Worm (Caenorhabditis elegans) whole organism, early embryonic: ENCODE results near the gene K11G9.5.

Source experiments
- B0310.2 ChIP-seq: sonication (generic microtip); optimal IDR thresholded peaks from 2 replicates; lab custom pipeline; 2016; ENCODE audit warnings: mild to moderate bottlenecking, missing genetic modification characterization, missing compliant biosample characterization
- F13C5.2 ChIP-seq: sonication (generic microtip); optimal IDR thresholded peaks from 2 replicates; lab custom pipeline; 2017; ENCODE audit warnings: mild to moderate bottlenecking, missing genetic modification characterization, inconsistent platforms, missing compliant biosample characterization
- aly-1 ChIP-seq: sonication (generic microtip); optimal IDR thresholded peaks from 2 replicates; lab custom pipeline; 2016; ENCODE audit warnings: missing genetic modification characterization, missing compliant biosample characterization
- ama-1 ChIP-seq: fragments of 150-350 bp; optimal IDR thresholded peaks from 2 replicates; lab custom pipeline; 2014
- ceh-13 ChIP-seq: fragments of 200-800 bp; sonication (Bioruptor generic); optimal IDR thresholded peaks from 2 replicates; lab custom pipeline; 2018; ENCODE audit warnings: mild to moderate bottlenecking, missing genetic modification characterization, missing compliant biosample characterization
- ceh-36 ChIP-seq: sonication (generic microtip); optimal IDR thresholded peaks from 2 replicates; lab custom pipeline; 2016; ENCODE audit warnings: missing genetic modification characterization, inconsistent platforms, missing compliant biosample characterization
- ets-7 ChIP-seq: sonication (generic microtip); optimal IDR thresholded peaks from 2 replicates; lab custom pipeline; 2016; ENCODE audit warnings: missing genotype, missing genetic modification characterization, missing compliant biosample characterization
- flt-1 ChIP-seq: fragments of 200-800 bp; sonication (Bioruptor generic); IDR thresholded peaks from 2 replicates; pipeline ENCODE4 v1.3.6; 2022; ENCODE audit warnings: missing genetic modification characterization, missing compliant biosample characterization
- hmbx-1 ChIP-seq: sonication (generic microtip); optimal IDR thresholded peaks from 2 replicates; lab custom pipeline; 2016; ENCODE audit warnings: mild to moderate bottlenecking, missing genetic modification characterization, missing compliant biosample characterization
- hmg-4 ChIP-seq: fragments of 200-800 bp; sonication (Bioruptor generic); optimal IDR thresholded peaks from 2 replicates; lab custom pipeline; 2018; ENCODE audit warnings: mild to moderate bottlenecking, missing genetic modification characterization, missing compliant biosample characterization
- hnd-1 ChIP-seq: sonication (generic microtip); optimal IDR thresholded peaks from 2 replicates; lab custom pipeline; 2016; ENCODE audit warnings: missing genetic modification characterization, missing compliant biosample characterization
- pes-1 ChIP-seq: fragments of 200-800 bp; sonication (Bioruptor generic); IDR thresholded peaks from 2 replicates; pipeline ENCODE4 v1.3.6; 2022; ENCODE audit warnings: missing genetic modification reagents, missing genetic modification characterization, missing compliant biosample characterization
- scrt-1 ChIP-seq: fragments of 200-800 bp; sonication (Bioruptor generic); IDR thresholded peaks from 2 replicates; pipeline ENCODE4 v1.3.6; 2022; ENCODE audit warnings: missing genetic modification characterization, missing compliant biosample characterization
- sea-1 ChIP-seq: fragments of 200-800 bp; sonication (Bioruptor generic); conservative IDR thresholded peaks from 2 replicates; pipeline ENCODE4 v1.3.6; 2022; ENCODE audit warnings: missing genetic modification characterization, missing compliant biosample characterization
- tbx-11 ChIP-seq: fragments of 200-800 bp; sonication (Bioruptor generic); IDR thresholded peaks from 2 replicates; pipeline ENCODE4 v1.3.6; 2022; ENCODE audit warnings: missing genetic modification characterization, missing compliant biosample characterization
- tbx-37 ChIP-seq: fragments of 200-800 bp; sonication (Bioruptor generic); conservative IDR thresholded peaks from 2 replicates; pipeline ENCODE4 v1.3.6; 2022; ENCODE audit warnings: missing genetic modification reagents, missing genetic modification characterization, missing compliant biosample characterization
- tra-4 ChIP-seq: sonication (generic microtip); optimal IDR thresholded peaks from 2 replicates; lab custom pipeline; 2017; ENCODE audit warnings: missing genetic modification characterization, missing compliant biosample characterization

K11G9.5 gene

DNA sequence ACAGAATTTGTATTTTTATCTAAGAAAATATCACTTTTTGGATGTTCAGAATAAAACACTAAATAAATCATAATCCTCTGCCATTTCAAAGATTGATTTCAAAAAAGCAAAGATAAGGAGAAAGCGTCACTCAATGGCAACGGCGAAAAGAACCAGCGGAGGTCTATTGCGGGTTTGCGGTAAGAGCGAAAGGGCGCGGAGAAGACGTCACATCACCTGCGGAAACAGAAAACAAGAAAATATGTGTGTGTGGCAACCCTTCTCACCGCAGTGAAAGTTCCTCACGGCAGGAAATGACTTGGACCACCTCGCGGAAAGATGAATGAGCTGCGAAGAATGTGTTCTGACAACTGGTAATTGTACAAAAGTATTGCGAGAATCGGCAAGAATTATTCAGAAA lies 11.5 kb upstream of the K11G9.5 start:
- no peak for TF ChIP-seq aly-1 (tag; lab: Kevin White, UChicago)
- no peak for TF ChIP-seq hnd-1 (tag; lab: Kevin White, UChicago)
- no peak for TF ChIP-seq hmbx-1
- no peak for TF ChIP-seq ets-7

DNA sequence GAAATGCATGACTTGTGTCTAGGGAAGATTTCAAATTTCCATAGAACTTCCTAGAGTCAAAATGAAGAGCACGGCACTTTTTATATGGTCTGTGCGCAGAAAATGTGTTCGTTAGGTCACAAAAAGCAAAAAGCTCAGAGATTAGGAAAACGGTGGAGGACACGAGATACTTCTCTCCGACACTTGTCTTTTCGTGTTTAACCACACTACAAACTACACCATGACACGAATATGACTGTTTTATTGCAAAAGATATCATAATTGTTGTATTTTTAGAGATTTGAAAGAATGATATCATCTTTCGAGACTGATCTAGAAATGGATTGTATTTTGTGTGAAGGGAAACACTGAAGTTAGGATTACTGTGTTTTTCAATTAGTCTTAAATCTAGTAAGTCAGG lies 10.7 kb upstream of the K11G9.5 start:
- TF ChIP-seq tbx-11 (GFP tag; lab: Robert Waterston, UW) (no peak), tbx-37 (GFP tag; lab: Robert Waterston, UW) (no peak), hnd-1 (tag; lab: Kevin White, UChicago) (no peak), aly-1 (tag; lab: Kevin White, UChicago) (no peak), ceh-13 (GFP tag; lab: Kevin White, UChicago) (no peak), B0310.2 (tag; lab: Kevin White, UChicago) (no peak)

DNA sequence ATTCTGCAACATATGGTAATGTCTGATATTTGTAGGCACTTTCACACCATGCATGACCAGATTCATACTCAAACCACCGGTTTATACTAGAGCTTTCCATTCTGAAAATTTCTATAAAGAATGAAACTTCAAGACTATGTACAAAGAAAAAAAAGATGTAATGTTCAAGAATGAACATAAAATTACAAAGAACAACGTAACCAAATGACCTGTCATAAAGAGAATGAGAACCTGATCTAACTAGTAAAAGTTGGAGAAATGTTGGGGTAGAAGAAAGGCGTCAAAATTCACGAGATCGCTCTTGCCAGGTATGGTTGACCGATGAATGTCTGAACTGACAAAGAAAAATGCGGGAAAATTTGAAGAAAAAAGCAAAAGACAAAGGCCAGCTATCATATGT lies 9.3 kb upstream of the K11G9.5 start, which contains the start of gene W02F12.2:
TSS of gene W02F12.2 (minus strand) at position 101 of the 400 bp plus-strand sequence.
- TF ChIP-seq aly-1 (tag; lab: Kevin White, UChicago) (no peak), ceh-36 (no peak), hmg-4 (GFP tag; lab: Kevin White, UChicago) (no peak), scrt-1 (GFP tag; lab: Robert Waterston, UW) (no peak), ceh-13 (GFP tag; lab: Kevin White, UChicago) (no peak), ets-7 (no peak), tbx-11 (GFP tag; lab: Robert Waterston, UW) (no peak), hnd-1 (tag; lab: Kevin White, UChicago) (no peak), pes-1 (no peak), B0310.2 (tag; lab: Kevin White, UChicago) (no peak), tbx-37 (GFP tag; lab: Robert Waterston, UW) (no peak), flt-1 (GFP tag; lab: Robert Waterston, UW) (no peak)

DNA sequence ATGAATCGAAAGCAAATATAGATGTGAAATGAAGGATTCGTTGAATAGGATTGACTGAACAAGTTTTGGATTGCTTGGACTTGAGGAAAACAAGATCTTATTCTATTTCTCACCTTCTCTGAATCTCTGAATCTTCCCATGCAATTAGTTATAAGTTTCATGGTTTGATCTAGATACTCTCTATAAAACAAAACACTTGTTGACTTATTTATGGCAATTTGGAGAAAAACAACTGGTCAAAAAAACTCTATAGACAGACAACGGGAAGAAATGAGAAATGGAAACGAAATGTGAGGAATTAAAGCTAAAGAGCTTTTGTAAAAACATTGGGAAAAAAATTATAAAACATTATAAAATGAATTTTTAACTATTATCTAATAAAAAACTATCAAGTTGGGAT lies 6.4 kb upstream of the K11G9.5 start, which contains the start of gene W02F12.8:
TSS of gene W02F12.8 (minus strand) at position 101 of the 400 bp plus-strand sequence.
- TF ChIP-seq flt-1 (GFP tag; lab: Robert Waterston, UW) (no peak), sea-1 (GFP tag; lab: Robert Waterston, UW) (no peak), ceh-36 (no peak), tra-4 (no peak), F13C5.2 (no peak), aly-1 (tag; lab: Kevin White, UChicago) (no peak), scrt-1 (GFP tag; lab: Robert Waterston, UW) (no peak), ets-7 (no peak)

DNA sequence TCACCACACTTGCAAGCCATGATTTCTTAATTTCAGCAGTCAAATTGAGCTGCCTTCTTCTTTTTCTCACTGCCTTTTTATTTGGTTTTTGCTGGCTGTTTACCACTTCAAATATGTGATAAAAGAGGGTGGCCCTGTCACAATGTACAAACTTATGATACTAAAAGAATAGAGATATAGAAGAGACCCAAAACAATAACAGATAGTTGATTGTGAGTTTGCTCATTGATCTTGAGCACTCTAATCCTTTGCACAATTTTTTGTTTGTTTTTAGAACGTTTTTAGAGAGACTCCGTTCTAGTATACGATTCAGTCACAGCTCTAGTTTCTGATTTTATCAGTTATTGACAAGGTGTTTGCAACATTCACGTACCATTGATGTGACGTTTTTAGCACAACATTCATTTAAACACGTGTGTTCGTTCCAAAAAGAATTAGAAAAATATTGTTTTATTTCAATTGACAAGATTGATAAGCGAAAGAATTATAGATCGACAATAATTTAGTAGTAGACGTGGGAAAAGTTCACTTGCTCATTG lies 3.6 kb upstream of the K11G9.5 start, which contains the start of gene mtl-1:
TSS of gene mtl-1 (minus strand) at position 51 of the 539 bp plus-strand sequence.
- TF ChIP-seq ama-1 (lab: Kevin White, UChicago): no peak
- no peak for TF ChIP-seq ceh-13 (GFP tag; lab: Kevin White, UChicago)

DNA sequence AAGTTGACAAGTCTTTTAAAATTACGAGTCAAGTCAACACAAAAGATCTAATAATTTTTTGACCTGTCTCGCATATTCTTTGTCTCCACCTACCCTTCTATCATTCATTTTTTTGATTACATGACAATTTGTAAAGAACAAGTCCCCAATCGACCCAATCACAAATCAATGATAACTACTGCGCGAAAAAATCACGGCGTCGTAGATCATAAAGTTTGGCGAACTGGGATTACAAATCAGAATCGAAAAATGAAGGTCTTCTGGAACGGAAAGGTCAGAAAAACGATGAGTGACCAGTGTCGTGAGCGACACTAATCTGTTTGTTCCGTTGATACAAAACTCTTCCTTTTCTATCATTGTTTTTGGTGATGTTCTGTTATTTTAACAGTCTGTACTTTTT lies 1.8 kb upstream of the K11G9.5 start:
- no peak for TF ChIP-seq ceh-13 (GFP tag; lab: Kevin White, UChicago)
- TF ChIP-seq flt-1 (GFP tag; lab: Robert Waterston, UW): no peak
- no peak for TF ChIP-seq B0310.2 (tag; lab: Kevin White, UChicago)
- no peak for TF ChIP-seq hmbx-1
- no peak for TF ChIP-seq sea-1 (GFP tag; lab: Robert Waterston, UW)
- TF ChIP-seq ama-1 (lab: Kevin White, UChicago): no peak
- TF ChIP-seq ets-7: no peak
- no peak for TF ChIP-seq ceh-36
- no peak for TF ChIP-seq tbx-11 (GFP tag; lab: Robert Waterston, UW)
- no peak for TF ChIP-seq pes-1
- TF ChIP-seq tbx-37 (GFP tag; lab: Robert Waterston, UW): no peak
- TF ChIP-seq scrt-1 (GFP tag; lab: Robert Waterston, UW): no peak
- no peak for TF ChIP-seq F13C5.2
- no peak for TF ChIP-seq tra-4

DNA sequence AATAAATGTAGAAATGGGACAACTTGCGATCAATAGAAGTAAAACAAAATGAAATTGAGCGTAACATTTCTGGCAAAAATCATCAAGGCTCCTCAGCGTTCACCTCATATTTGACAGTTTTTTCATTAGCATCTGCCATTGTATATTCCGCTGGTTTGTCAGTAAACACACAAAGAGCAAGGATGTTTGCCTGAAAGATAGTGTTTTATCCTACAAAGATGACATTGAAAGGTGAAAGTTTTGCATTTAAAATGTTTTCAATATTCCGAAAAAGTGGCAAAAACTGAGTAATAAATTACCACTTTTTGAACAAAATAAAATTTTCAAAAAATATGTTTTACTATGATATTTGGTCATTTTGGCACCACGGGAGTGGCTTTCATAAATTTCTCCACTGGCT lies 2.3 kb downstream of the K11G9.5 start:
- TF ChIP-seq tbx-11 (GFP tag; lab: Robert Waterston, UW): no peak
- TF ChIP-seq tbx-37 (GFP tag; lab: Robert Waterston, UW): no peak
- no peak for TF ChIP-seq scrt-1 (GFP tag; lab: Robert Waterston, UW)
- TF ChIP-seq hmg-4 (GFP tag; lab: Kevin White, UChicago): no peak
- no peak for TF ChIP-seq ceh-36
- TF ChIP-seq aly-1 (tag; lab: Kevin White, UChicago): no peak
- no peak for TF ChIP-seq hnd-1 (tag; lab: Kevin White, UChicago)
- no peak for TF ChIP-seq pes-1
- no peak for TF ChIP-seq ama-1 (lab: Kevin White, UChicago)
- TF ChIP-seq ceh-13 (GFP tag; lab: Kevin White, UChicago): no peak
- no peak for TF ChIP-seq F13C5.2
- TF ChIP-seq flt-1 (GFP tag; lab: Robert Waterston, UW): no peak
- TF ChIP-seq B0310.2 (tag; lab: Kevin White, UChicago): no peak

DNA sequence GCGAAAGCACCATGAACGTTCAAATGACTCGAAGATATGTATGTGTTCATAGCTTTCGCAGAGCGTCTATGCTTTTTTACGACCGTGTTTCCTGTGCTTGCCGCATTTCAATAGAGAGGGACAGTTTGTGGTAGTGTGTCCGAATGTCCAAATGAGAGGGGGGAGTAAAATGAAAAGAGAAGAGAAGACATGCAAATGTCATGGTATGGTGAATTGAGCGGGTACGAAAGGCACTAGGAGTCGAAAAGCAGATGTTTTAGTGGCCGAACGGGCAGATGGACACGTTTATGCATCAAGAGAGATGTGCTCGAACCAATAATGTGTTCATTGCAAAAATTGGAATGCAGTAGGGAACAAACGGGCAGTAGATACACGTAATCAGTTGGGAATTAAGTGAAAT lies 2.8 kb downstream of the K11G9.5 start:
- TF ChIP-seq hmg-4 (GFP tag; lab: Kevin White, UChicago) (peak; percentile 18), tbx-37 (GFP tag; lab: Robert Waterston, UW) (no peak)

DNA sequence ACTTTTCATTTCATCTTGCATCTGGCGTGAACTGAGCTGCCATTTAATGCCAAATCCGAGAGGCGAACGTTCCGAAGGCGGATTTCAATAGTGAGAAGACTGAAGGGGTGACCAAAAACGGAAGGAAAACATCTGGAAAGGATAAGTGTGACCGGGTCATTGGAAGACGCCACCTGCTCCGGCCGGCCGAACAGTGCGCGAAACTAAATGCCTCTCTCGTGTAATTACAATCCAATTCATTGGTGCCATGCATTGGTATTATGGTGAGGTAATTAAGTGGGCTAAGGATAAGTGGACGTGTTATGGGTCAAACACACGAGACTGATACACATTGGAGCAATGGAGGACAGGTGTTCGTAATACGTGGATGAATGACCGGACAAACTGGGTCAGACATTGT lies 3.8 kb downstream of the K11G9.5 start:
- TF ChIP-seq flt-1 (GFP tag; lab: Robert Waterston, UW): no peak
- peak; percentile 13 for TF ChIP-seq ceh-36
- TF ChIP-seq ama-1 (lab: Kevin White, UChicago): no peak
